Worm (Caenorhabditis elegans): ENCODE results near the gene nlp-82.

ce11 chrII:9266755-9267154 lies 12.7 kb upstream of the nlp-82 start, which contains the start of gene C01G6.2:
- TF ChIP-seq dve-1 (tag; optimal IDR thresholded peaks at IDR 0.05): no peak
- no peak for TF ChIP-seq unc-55 (GFP tag; optimal IDR thresholded peaks at IDR 0.05)
- no peak for TF ChIP-seq elt-2 (tag; optimal IDR thresholded peaks at IDR 0.05)
- TF ChIP-seq tbx-2 (tag; optimal IDR thresholded peaks at IDR 0.05): no peak
- TF ChIP-seq pag-3 (tag; optimal IDR thresholded peaks at IDR 0.05; ENCODE audit: borderline replicate concordance): no peak
- TF ChIP-seq ztf-16 (tag; optimal IDR thresholded peaks at IDR 0.05): no peak
- TF ChIP-seq pqm-1 (tag; optimal IDR thresholded peaks at IDR 0.05): no peak
- no peak for TF ChIP-seq ceh-30 (tag; optimal IDR thresholded peaks at IDR 0.05)
- no peak for TF ChIP-seq unc-42 (tag; optimal IDR thresholded peaks at IDR 0.05)
- no peak for TF ChIP-seq ahr-1 (tag; optimal IDR thresholded peaks at IDR 0.05)
- no peak for TF ChIP-seq hlh-30 (tag; optimal IDR thresholded peaks at IDR 0.05; ENCODE audit: insufficient read depth)
